Worm (Caenorhabditis elegans) whole organism, L4 larva: Measurements from ENCODE around the gene W07A12.4.

Experiments
- D1046.2 ChIP-seq: fragments of 200-800 bp; sonication (Bioruptor generic); IDR thresholded peaks from 2 replicates; pipeline ENCODE4 v1.3.6; 2022; ENCODE audit warnings: missing genetic modification characterization, missing compliant biosample characterization
- aha-1 ChIP-seq: fragments of 150-350 bp; peaks from one replicate; lab custom pipeline; 2014; ENCODE audit warnings: missing biosample characterization, missing genetic modification characterization
- hlh-30 ChIP-seq: sonication (generic microtip); optimal IDR thresholded peaks from 2 replicates; lab custom pipeline; 2017; ENCODE audit warnings: antibody characterized with exemption, mild to moderate bottlenecking, missing genetic modification characterization, missing compliant biosample characterization; ENCODE audit not compliant: insufficient read depth
- lin-13 ChIP-seq: fragments of 150-350 bp; optimal IDR thresholded peaks from 2 replicates; lab custom pipeline; 2014; ENCODE audit warnings: missing biosample characterization, missing genetic modification reagents, missing genetic modification characterization
- lir-3 ChIP-seq: sonication (generic microtip); optimal IDR thresholded peaks from 2 replicates; lab custom pipeline; 2016; ENCODE audit warnings: mild to moderate bottlenecking, missing genetic modification characterization, missing compliant biosample characterization
- madf-5 ChIP-seq, 2 experiments: fragments of 200-800 bp; sonication (Bioruptor generic); IDR thresholded peaks; 2 replicates each; pipeline ENCODE4 v1.3.6; 2022; ENCODE audit warnings: missing compliant biosample characterization in 2 of 2, missing genetic modification characterization in 2 of 2
- mdt-29 ChIP-seq: fragments of 200-800 bp; sonication (Bioruptor generic); IDR thresholded peaks from 2 replicates; pipeline ENCODE4 v1.3.6; 2022; ENCODE audit warnings: missing genetic modification reagents, missing genetic modification characterization, missing compliant biosample characterization
- nhr-76 ChIP-seq: fragments of 150-350 bp; optimal IDR thresholded peaks from 2 replicates; lab custom pipeline; 2014; ENCODE audit warnings: missing biosample characterization, missing genetic modification characterization
- skn-1 ChIP-seq: fragments of 150-350 bp; optimal IDR thresholded peaks from 2 replicates; lab custom pipeline; 2014; ENCODE audit warnings: missing biosample characterization, missing genetic modification characterization
- unc-62 ChIP-seq, 3 experiments: fragments of 150-350 bp in 1 of 3; sonication (generic microtip); optimal IDR thresholded peaks in 2 of 3; peaks in 1 of 3; 1 replicate in 1 of 3; 2 replicates in 2 of 3; lab custom pipeline; 2014 to 2017; ENCODE audit warnings: missing biosample characterization in 3 of 3, missing genetic modification characterization in 3 of 3, missing genetic modification reagents in 3 of 3, missing genotype in 1 of 3

DNA sequence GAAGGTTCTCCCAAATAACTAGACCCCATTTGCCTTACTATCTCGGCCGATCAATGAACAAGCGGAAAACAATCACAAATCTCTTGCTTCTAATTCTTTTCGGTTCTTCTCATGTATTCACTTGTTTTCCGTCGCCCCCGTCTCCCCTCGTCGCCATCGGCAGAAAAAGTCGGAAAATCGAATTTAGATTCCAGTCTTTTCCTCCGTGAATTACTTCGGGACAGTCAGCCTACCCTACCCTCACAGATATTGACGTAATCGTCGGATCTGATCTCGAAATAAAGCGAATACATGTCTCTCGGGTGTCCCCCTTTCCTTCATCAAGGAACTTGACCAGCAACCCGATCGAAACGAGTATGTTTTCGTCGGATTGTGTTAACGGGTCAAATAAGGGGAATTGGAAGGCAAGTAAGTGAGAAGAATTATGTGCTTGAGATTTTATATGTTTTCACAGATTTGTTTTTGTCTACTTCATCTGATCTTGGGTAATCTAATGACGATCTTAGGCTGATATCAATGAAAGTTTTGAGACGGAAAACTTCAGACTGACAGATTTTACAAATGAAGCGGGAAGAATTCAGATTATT is 44.5 kb downstream of the W07A12.4 start:
- TF ChIP-seq hlh-30 (tag; lab: Kevin White, UChicago) (no peak), nhr-76 (tag; lab: Kevin White, UChicago) (no peak), unc-62 (GFP tag; optimal IDR thresholded peaks at IDR 0.05 in 1 of 2; lab: Kevin White, UChicago) (no peak), unc-62 (tag; optimal IDR thresholded peaks at IDR 0.05; lab: Kevin White, UChicago) (no peak), mdt-29 (no peak), madf-5 (GFP tag; IDR thresholded peaks at IDR 0.05; lab: Robert Waterston, UW) (no peak), D1046.2 (GFP tag; lab: Robert Waterston, UW) (no peak), lir-3 (tag; lab: Kevin White, UChicago) (no peak), skn-1 (no peak), aha-1 (tag; lab: Kevin White, UChicago) (peak; percentile 30), lin-13 (no peak)
